Worm (Caenorhabditis elegans): ENCODE results near the gene K10D11.5.

ce11 chrIV:12994376-12994775 lies 2.7 kb upstream of the K10D11.5 start, which contains the start of gene K10D11.4:
- TF ChIP-seq alr-1 (tag; optimal IDR thresholded peaks at IDR 0.05) (no peak), nhr-237 (tag; optimal IDR thresholded peaks at IDR 0.05) (no peak), nhr-11 (tag; optimal IDR thresholded peaks at IDR 0.05) (no peak), dmd-4 (tag; optimal IDR thresholded peaks at IDR 0.05) (no peak), ama-1 (optimal IDR thresholded peaks at IDR 0.05) (no peak), egl-27 (tag; optimal IDR thresholded peaks at IDR 0.05) (no peak), ztf-11 (tag; optimal IDR thresholded peaks at IDR 0.05) (no peak), unc-62 (GFP tag; optimal IDR thresholded peaks at IDR 0.05) (no peak), zag-1 (tag; optimal IDR thresholded peaks at IDR 0.05) (no peak), C34F6.9 (tag; optimal IDR thresholded peaks at IDR 0.05) (no peak), ceh-82 (tag; optimal IDR thresholded peaks at IDR 0.05) (no peak), unc-55 (GFP tag; optimal IDR thresholded peaks at IDR 0.05) (no peak)
